Worm (Caenorhabditis elegans) whole organism, young adult: ENCODE data around the gene ogdh-2.

Experiments used
- him-1 ChIP-seq: sonication (generic microtip); optimal IDR thresholded peaks from 2 replicates; lab custom pipeline; 2016; ENCODE audit warnings: missing genotype, missing genetic modification reagents, missing genetic modification characterization, missing compliant biosample characterization
- lin-35 ChIP-seq, 3 experiments: fragments of 150-350 bp in 2 of 3; sonication (generic microtip) in 1 of 3; optimal IDR thresholded peaks; 2 replicates each; lab custom pipeline; 2014 to 2018; ENCODE audit warnings: missing biosample characterization in 3 of 3, missing genetic modification characterization in 3 of 3, missing genetic modification reagents in 3 of 3
- ztf-26 ChIP-seq: sonication (generic microtip); optimal IDR thresholded peaks from 2 replicates; lab custom pipeline; 2017; ENCODE audit warnings: missing genetic modification characterization, missing compliant biosample characterization

ogdh-2 gene

ce11 chrV:12252272-12252671 is 58.0 kb downstream of the ogdh-2 start, which contains the start of gene lrx-1:
TSS of gene lrx-1 (plus strand) at chrV:12252572.
- TF ChIP-seq lin-35 (GFP tag; optimal IDR thresholded peaks at IDR 0.05; lab: Kevin White, UChicago), result no peak
- TF ChIP-seq him-1 (tag; lab: Kevin White, UChicago), result no peak
- no peak for TF ChIP-seq ztf-26 (tag; lab: Kevin White, UChicago)
- TF ChIP-seq, all 124 proteins: peak for 0
